Fruit fly (Drosophila melanogaster) whole organism, pupa: Measurements from ENCODE around the gene CG3285.

ENCODE experiments used
- CG15710 ChIP-seq: fragments of 200-800 bp; sonication (Bioruptor generic); optimal IDR thresholded peaks from 2 replicates; lab custom pipeline; 2018; ENCODE audit warnings: missing biosample characterization, mild to moderate bottlenecking, missing genetic modification characterization, moderate library complexity
- CG17806 ChIP-seq: fragments of 200-800 bp; sonication (Bioruptor generic); optimal IDR thresholded peaks from 2 replicates; lab custom pipeline; 2018; ENCODE audit warnings: missing biosample characterization, mild to moderate bottlenecking, missing genetic modification characterization, moderate library complexity
- gl ChIP-seq: fragments of 200-800 bp; sonication (Bioruptor generic); optimal IDR thresholded peaks from 2 replicates; lab custom pipeline; 2018; ENCODE audit warnings: missing biosample characterization, mild to moderate bottlenecking, missing genetic modification characterization

DNA sequence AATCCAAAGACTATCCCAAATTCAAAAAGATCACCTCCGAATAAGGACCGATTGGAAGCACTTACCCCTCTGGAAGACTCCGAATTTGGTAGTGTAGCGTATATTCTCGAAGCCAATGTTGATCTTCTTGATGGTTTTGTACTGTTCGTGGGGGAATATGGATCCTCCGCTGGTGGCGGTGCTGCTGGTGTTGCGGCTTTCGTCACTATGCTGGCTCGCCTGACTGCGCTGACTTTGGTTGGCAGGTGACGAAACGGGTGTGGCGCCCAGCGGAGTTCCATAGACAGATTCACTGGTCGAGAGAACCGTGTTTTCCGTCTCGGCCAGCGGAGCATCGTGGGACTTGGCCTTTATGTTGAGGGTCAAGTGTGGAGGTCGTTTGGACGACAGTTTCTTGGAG is 29.7 kb upstream of the CG3285 start:
- no peak for TF ChIP-seq gl (tag; lab: Kevin White, UChicago)
- TF ChIP-seq CG15710 (tag; lab: Kevin White, UChicago): no peak
- no peak for TF ChIP-seq CG17806 (tag; lab: Kevin White, UChicago)
